Fruit fly (Drosophila melanogaster) whole organism, embryonic: ENCODE data around the gene Cyp28d2.

Source experiments
- Bgb ChIP-seq: fragments of 200-800 bp; sonication (Bioruptor generic); IDR thresholded peaks from 2 replicates; pipeline ENCODE4 v1.3.6; 2022; ENCODE audit warnings: missing biosample characterization, missing genetic modification characterization; ENCODE audit not compliant: partially characterized antibody
- C15 ChIP-seq: fragments of 200-800 bp; sonication (Bioruptor generic); IDR thresholded peaks from 3 replicates; pipeline ENCODE4 v1.3.6; 2022; ENCODE audit warnings: missing biosample characterization, missing genetic modification characterization
- CG10431 ChIP-seq: fragments of 200-800 bp; sonication (Bioruptor generic); optimal IDR thresholded peaks from 3 replicates; lab custom pipeline; 2018; ENCODE audit warnings: missing biosample characterization, mild to moderate bottlenecking, missing genetic modification characterization
- CG12769 ChIP-seq: fragments of 200-800 bp; sonication (Bioruptor generic); optimal IDR thresholded peaks from 2 replicates; lab custom pipeline; 2019; ENCODE audit warnings: missing biosample characterization, mild to moderate bottlenecking, missing genetic modification characterization, moderate library complexity
- CG17328 ChIP-seq: fragments of 200-800 bp; sonication (Bioruptor generic); IDR thresholded peaks from 2 replicates; pipeline ENCODE4 v1.3.6; 2022; ENCODE audit warnings: missing biosample characterization, missing genetic modification characterization
- Fer3 ChIP-seq: fragments of 200-800 bp; sonication (Bioruptor generic); optimal IDR thresholded peaks from 2 replicates; lab custom pipeline; 2018; ENCODE audit warnings: missing biosample characterization, mild to moderate bottlenecking, missing genetic modification characterization, moderate library complexity
- Med ChIP-seq: fragments of 200-800 bp; sonication (Bioruptor generic); peaks from one replicate; lab custom pipeline; 2016; ENCODE audit warnings: missing biosample characterization, missing genetic modification characterization, mild to moderate bottlenecking, inconsistent platforms, moderate library complexity
- bcd ChIP-seq: fragments of 200-800 bp; sonication (Bioruptor generic); optimal IDR thresholded peaks from 2 replicates; lab custom pipeline; 2017; ENCODE audit warnings: missing biosample characterization, mild to moderate bottlenecking, missing genetic modification characterization
- gcm2 ChIP-seq: fragments of 200-800 bp; sonication (Bioruptor generic); optimal IDR thresholded peaks from 2 replicates; lab custom pipeline; 2016; ENCODE audit warnings: missing biosample characterization, missing genetic modification characterization
- mirr ChIP-seq: fragments of 200-800 bp; sonication (Bioruptor generic); optimal IDR thresholded peaks from 3 replicates; lab custom pipeline; 2018; ENCODE audit warnings: missing biosample characterization, mild to moderate bottlenecking, missing genetic modification characterization

- TF ChIP-seq Fer3 (tag; lab: Kevin White, UChicago) (no peak), Med (GFP tag; lab: Kevin White, UChicago) (peak; percentile 78), bcd (GFP tag; lab: Kevin White, UChicago) (no peak), CG17328 (GFP tag; lab: Robert Waterston, UW) (0 out of 2 replicates have a peak, but pooled peaks have one; percentile 6), gcm2 (GFP tag; lab: Kevin White, UChicago) (no peak), C15 (GFP tag; lab: Robert Waterston, UW) (no peak), CG12769 (tag; lab: Kevin White, UChicago) (peak; percentile 0), Bgb (GFP tag; lab: Robert Waterston, UW) (no peak), mirr (GFP tag; lab: Kevin White, UChicago) (no peak), CG10431 (GFP tag; lab: Kevin White, UChicago) (no peak)
Observed at dm6 chr2L:5239433-5240278, 32.6 kb downstream of the Cyp28d2 start.
